Worm (Caenorhabditis elegans) whole organism, young adult: ENCODE results near the gene clec-227.

Experiments
- B0035.1 ChIP-seq: sonication (generic microtip); optimal IDR thresholded peaks from 2 replicates; lab custom pipeline; 2016; ENCODE audit warnings: missing genetic modification characterization, mild to moderate bottlenecking, missing compliant biosample characterization, missing genotype, missing genetic modification reagents
- B0336.3 ChIP-seq: fragments of 200-800 bp; sonication (Bioruptor generic); IDR thresholded peaks from 2 replicates; pipeline ENCODE4 v1.3.6; 2022; ENCODE audit warnings: missing genetic modification characterization, missing compliant biosample characterization
- D2030.7 ChIP-seq: fragments of 200-800 bp; sonication (Bioruptor generic); IDR thresholded peaks from 2 replicates; pipeline ENCODE4 v1.3.6; 2022; ENCODE audit warnings: missing genetic modification reagents, missing genetic modification characterization, missing compliant biosample characterization
- F33H1.4 ChIP-seq: fragments of 200-800 bp; sonication (Bioruptor generic); IDR thresholded peaks from 2 replicates; pipeline ENCODE4 v1.3.6; 2022; ENCODE audit warnings: missing genetic modification reagents, missing genetic modification characterization, missing compliant biosample characterization
- F37B4.10 ChIP-seq: fragments of 200-800 bp; sonication (Bioruptor generic); IDR thresholded peaks from 2 replicates; pipeline ENCODE4 v1.3.6; 2022; ENCODE audit warnings: missing genetic modification characterization, missing compliant biosample characterization
- F49E8.2 ChIP-seq: sonication (generic microtip); optimal IDR thresholded peaks from 3 replicates; lab custom pipeline; 2017; ENCODE audit warnings: missing genetic modification characterization, mild to moderate bottlenecking, missing compliant biosample characterization, antibody characterized with exemption, moderate library complexity; ENCODE audit not compliant: insufficient read depth
- F52B5.7 ChIP-seq: sonication (generic microtip); optimal IDR thresholded peaks from 2 replicates; lab custom pipeline; 2016; ENCODE audit warnings: mild to moderate bottlenecking, missing genetic modification characterization, missing compliant biosample characterization
- F57A8.1 ChIP-seq: fragments of 200-800 bp; sonication (Bioruptor generic); optimal IDR thresholded peaks from 2 replicates; lab custom pipeline; 2018; ENCODE audit warnings: mild to moderate bottlenecking, missing genetic modification characterization, moderate library complexity, missing compliant biosample characterization
- Y53G8AR.9 ChIP-seq: fragments of 200-800 bp; sonication (Bioruptor generic); conservative IDR thresholded peaks from 2 replicates; pipeline ENCODE4 v1.3.6; 2022; ENCODE audit warnings: missing genetic modification reagents, missing genetic modification characterization, missing compliant biosample characterization
- Y95B8A.8 ChIP-seq: fragments of 200-800 bp; sonication (Bioruptor generic); IDR thresholded peaks from 2 replicates; pipeline ENCODE4 v1.3.6; 2022; ENCODE audit warnings: missing genetic modification reagents, missing genetic modification characterization, missing compliant biosample characterization
- athp-1 ChIP-seq: sonication (generic microtip); optimal IDR thresholded peaks from 2 replicates; lab custom pipeline; 2017; ENCODE audit warnings: mild to moderate bottlenecking, missing genetic modification characterization, missing compliant biosample characterization
- attf-6 ChIP-seq: fragments of 200-800 bp; sonication (Bioruptor generic); IDR thresholded peaks from 2 replicates; pipeline ENCODE4 v1.3.6; 2022; ENCODE audit warnings: missing genetic modification reagents, missing genetic modification characterization, missing compliant biosample characterization
- bed-1 ChIP-seq: fragments of 200-800 bp; sonication (Bioruptor generic); IDR thresholded peaks from 2 replicates; pipeline ENCODE4 v1.3.6; 2022; ENCODE audit warnings: missing genetic modification reagents, missing genetic modification characterization, missing compliant biosample characterization
- bed-2 ChIP-seq: fragments of 200-800 bp; sonication (Bioruptor generic); IDR thresholded peaks from 2 replicates; pipeline ENCODE4 v1.3.6; 2022; ENCODE audit warnings: missing genetic modification reagents, missing genetic modification characterization, missing compliant biosample characterization
- ceh-27 ChIP-seq: fragments of 200-800 bp; sonication (Bioruptor generic); optimal IDR thresholded peaks from 2 replicates; lab custom pipeline; 2018; ENCODE audit warnings: mild to moderate bottlenecking, missing genetic modification characterization, moderate library complexity, missing compliant biosample characterization
- ceh-79 ChIP-seq: sonication (generic microtip); optimal IDR thresholded peaks from 2 replicates; lab custom pipeline; 2017; ENCODE audit warnings: mild to moderate bottlenecking, missing genetic modification characterization, missing compliant biosample characterization
- ceh-91 ChIP-seq: fragments of 200-800 bp; sonication (Bioruptor generic); IDR thresholded peaks from 2 replicates; pipeline ENCODE4 v1.3.6; 2022; ENCODE audit warnings: missing genetic modification reagents, missing genetic modification characterization, missing compliant biosample characterization
- dpl-1 ChIP-seq: fragments of 150-350 bp; optimal IDR thresholded peaks from 2 replicates; lab custom pipeline; 2014; ENCODE audit warnings: missing biosample characterization, missing genetic modification reagents, missing genetic modification characterization
- egrh-3 ChIP-seq: fragments of 200-800 bp; sonication (Bioruptor generic); IDR thresholded peaks from 2 replicates; pipeline ENCODE4 v1.3.6; 2022; ENCODE audit warnings: missing genetic modification reagents, missing genetic modification characterization, missing compliant biosample characterization
- hmg-1.2 ChIP-seq: fragments of 200-800 bp; sonication (Bioruptor generic); IDR thresholded peaks from 2 replicates; pipeline ENCODE4 v1.3.6; 2022; ENCODE audit warnings: missing genetic modification reagents, missing genetic modification characterization, missing compliant biosample characterization
- lag-1 ChIP-seq: fragments of 200-800 bp; sonication (Bioruptor generic); IDR thresholded peaks from 2 replicates; pipeline ENCODE4 v1.3.6; 2022; ENCODE audit warnings: missing genetic modification reagents, missing genetic modification characterization, missing compliant biosample characterization
- let-526 ChIP-seq: fragments of 200-800 bp; sonication (Bioruptor generic); IDR thresholded peaks from 2 replicates; pipeline ENCODE4 v1.3.6; 2022; ENCODE audit warnings: missing genetic modification reagents, missing genetic modification characterization, missing compliant biosample characterization
- lin-26 ChIP-seq: fragments of 200-800 bp; sonication (Bioruptor generic); IDR thresholded peaks from 2 replicates; pipeline ENCODE4 v1.3.6; 2022; ENCODE audit warnings: missing genetic modification reagents, missing genetic modification characterization, missing compliant biosample characterization
- lin-40 ChIP-seq: sonication (generic microtip); optimal IDR thresholded peaks from 2 replicates; lab custom pipeline; 2016; ENCODE audit warnings: missing genetic modification characterization, mild to moderate bottlenecking, missing compliant biosample characterization, missing genotype, missing genetic modification reagents
- lin-54 ChIP-seq: fragments of 200-800 bp; sonication (Bioruptor generic); optimal IDR thresholded peaks from 2 replicates; lab custom pipeline; 2018; ENCODE audit warnings: mild to moderate bottlenecking, missing genetic modification characterization, missing compliant biosample characterization
- lsl-1 ChIP-seq: fragments of 200-800 bp; sonication (Bioruptor generic); optimal IDR thresholded peaks from 2 replicates; lab custom pipeline; 2018; ENCODE audit warnings: mild to moderate bottlenecking, missing genetic modification characterization, moderate library complexity, missing compliant biosample characterization
- lsy-27 ChIP-seq: sonication (generic microtip); optimal IDR thresholded peaks from 2 replicates; lab custom pipeline; 2017; ENCODE audit warnings: missing genetic modification characterization, mild to moderate bottlenecking, missing compliant biosample characterization, antibody characterized with exemption, missing genotype, borderline replicate concordance; ENCODE audit not compliant: insufficient read depth
- madf-3 ChIP-seq: fragments of 200-800 bp; sonication (Bioruptor generic); IDR thresholded peaks from 2 replicates; pipeline ENCODE4 v1.3.6; 2022; ENCODE audit warnings: missing genetic modification reagents, missing genetic modification characterization, missing compliant biosample characterization
- mcd-1 ChIP-seq: fragments of 200-800 bp; sonication (Bioruptor generic); IDR thresholded peaks from 2 replicates; pipeline ENCODE4 v1.3.6; 2022; ENCODE audit warnings: missing genetic modification reagents, missing genetic modification characterization, missing compliant biosample characterization
- nfya-1 ChIP-seq: sonication (generic microtip); optimal IDR thresholded peaks from 2 replicates; lab custom pipeline; 2017; ENCODE audit warnings: antibody characterized with exemption, missing compliant biosample characterization, missing genetic modification characterization, borderline replicate concordance; ENCODE audit not compliant: insufficient read depth
- nfyb-1 ChIP-seq: fragments of 200-800 bp; sonication (Bioruptor generic); IDR thresholded peaks from 2 replicates; pipeline ENCODE4 v1.3.6; 2022; ENCODE audit warnings: missing genetic modification reagents, missing genetic modification characterization, missing compliant biosample characterization
- nhr-27 ChIP-seq: fragments of 200-800 bp; sonication (Bioruptor generic); optimal IDR thresholded peaks from 2 replicates; lab custom pipeline; 2018; ENCODE audit warnings: mild to moderate bottlenecking, missing genetic modification characterization, moderate library complexity, missing compliant biosample characterization
- rcor-1 ChIP-seq: fragments of 200-800 bp; sonication (Bioruptor generic); IDR thresholded peaks from 2 replicates; pipeline ENCODE4 v1.3.6; 2022; ENCODE audit warnings: missing genetic modification reagents, missing genetic modification characterization, missing compliant biosample characterization
- rpc-1 ChIP-seq, 2 experiments: fragments of 150-350 bp in 1 of 2; sonication (generic microtip) in 1 of 2; optimal IDR thresholded peaks; 2 replicates each; lab custom pipeline; 2014 to 2018; ENCODE audit warnings: missing biosample characterization in 1 of 2, missing genetic modification characterization in 1 of 2, missing genetic modification reagents in 1 of 2, missing genotype in 1 of 2
- snpc-1.1 ChIP-seq: sonication (generic microtip); optimal IDR thresholded peaks from 2 replicates; lab custom pipeline; 2017; ENCODE audit warnings: missing genetic modification characterization, mild to moderate bottlenecking, missing compliant biosample characterization, antibody characterized with exemption, moderate library complexity, missing genotype, missing genetic modification reagents; ENCODE audit not compliant: insufficient read depth
- snpc-3.4 ChIP-seq: sonication (generic microtip); optimal IDR thresholded peaks from 2 replicates; lab custom pipeline; 2017; ENCODE audit warnings: missing genetic modification characterization, mild to moderate bottlenecking, missing compliant biosample characterization, antibody characterized with exemption, moderate library complexity, missing genotype, missing genetic modification reagents
- somi-1 ChIP-seq: fragments of 200-800 bp; sonication (Bioruptor generic); optimal IDR thresholded peaks from 2 replicates; lab custom pipeline; 2018; ENCODE audit warnings: mild to moderate bottlenecking, missing genetic modification characterization, missing compliant biosample characterization
- tbp1 ChIP-seq: fragments of 200-800 bp; sonication (Bioruptor generic); optimal IDR thresholded peaks from 2 replicates; lab custom pipeline; 2018; ENCODE audit warnings: mild to moderate bottlenecking, missing genetic modification characterization, missing compliant biosample characterization
- xnd-1 ChIP-seq: sonication (generic microtip); optimal IDR thresholded peaks from 2 replicates; lab custom pipeline; 2016; ENCODE audit warnings: missing genotype, missing genetic modification reagents, missing genetic modification characterization, missing compliant biosample characterization
- ztf-18 ChIP-seq: sonication (generic microtip); optimal IDR thresholded peaks from 2 replicates; lab custom pipeline; 2016; ENCODE audit warnings: missing genotype, mild to moderate bottlenecking, missing genetic modification characterization, missing compliant biosample characterization
- ztf-28 ChIP-seq: fragments of 200-800 bp; sonication (Bioruptor generic); IDR thresholded peaks from 2 replicates; pipeline ENCODE4 v1.3.6; 2022; ENCODE audit warnings: missing genetic modification reagents, missing genetic modification characterization, missing compliant biosample characterization

Gene clec-227

ce11 chrV:14468196-14468874 lies 4.0 kb upstream of the clec-227 start, which contains the start of gene srz-97 (continued):
- TF ChIP-seq Y95B8A.8 (peak; percentile 83; the same call in 1 of the 2 replicates), let-526 (GFP tag; lab: Robert Waterston, UW) (no peak), F49E8.2 (tag; lab: Kevin White, UChicago) (peak; percentile 65), dpl-1 (GFP tag; lab: Kevin White, UChicago) (no peak), tbp1 (GFP tag; lab: Kevin White, UChicago) (peak; percentile 74), nfyb-1 (GFP tag; lab: Robert Waterston, UW) (peak; percentile 65), ceh-91 (GFP tag; lab: Robert Waterston, UW) (no peak), athp-1 (tag; lab: Kevin White, UChicago) (peak; percentile 15), lin-40 (tag; lab: Kevin White, UChicago) (no peak), egrh-3 (0 out of 2 replicates have a peak, but pooled peaks have one; percentile 31), lsl-1 (peak; percentile 59), bed-2 (peak; percentile 37; the same call in 1 of the 2 replicates), attf-6 (peak; percentile 84), lin-54 (GFP tag; lab: Kevin White, UChicago) (peak; percentile 13), rcor-1 (GFP tag; lab: Robert Waterston, UW) (peak; percentile 81), ztf-18 (tag; lab: Kevin White, UChicago) (peak; percentile 27), lin-26 (GFP tag; lab: Robert Waterston, UW) (peak; percentile 68; the same call in 1 of the 2 replicates), snpc-1.1 (tag; lab: Kevin White, UChicago) (peak; percentile 93), nhr-27 (no peak), B0336.3 (peak; percentile 62), ceh-27 (GFP tag; lab: Kevin White, UChicago) (no peak), F33H1.4 (GFP tag; lab: Robert Waterston, UW) (peak; percentile 35; the same call in 1 of the 2 replicates), mcd-1 (GFP tag; lab: Robert Waterston, UW) (peak; percentile 74), bed-1 (GFP tag; lab: Robert Waterston, UW) (no peak), D2030.7 (peak; percentile 75), Y53G8AR.9 (GFP tag; lab: Robert Waterston, UW) (0 out of 2 replicates have a peak, but pooled peaks have one; percentile 61), xnd-1 (tag; lab: Kevin White, UChicago) (peak; percentile 21), B0035.1 (tag; lab: Kevin White, UChicago) (no peak), F37B4.10 (GFP tag; lab: Robert Waterston, UW) (0 out of 2 replicates have a peak, but pooled peaks have one; percentile 73), snpc-3.4 (tag; lab: Kevin White, UChicago) (peak; percentile 39), nfya-1 (tag; lab: Kevin White, UChicago) (no peak)

ce11 chrV:14468931-14469330 lies 3.4 kb upstream of the clec-227 start, which contains the start of gene clec-57:
clec-57 (plus strand) TSS chrV:14469231.
- TF ChIP-seq nfyb-1 (GFP tag; lab: Robert Waterston, UW) (no peak), hmg-1.2 (no peak), xnd-1 (tag; lab: Kevin White, UChicago) (no peak), D2030.7 (no peak), mcd-1 (GFP tag; lab: Robert Waterston, UW) (no peak), snpc-3.4 (tag; lab: Kevin White, UChicago) (no peak), ztf-28 (no peak), madf-3 (no peak), F49E8.2 (tag; lab: Kevin White, UChicago) (no peak), somi-1 (GFP tag; lab: Kevin White, UChicago) (no peak), F57A8.1 (no peak), rpc-1 (optimal IDR thresholded peaks at IDR 0.05; lab: Kevin White, UChicago) (no peak), rpc-1 (tag; optimal IDR thresholded peaks at IDR 0.05; lab: Kevin White, UChicago) (no peak), lsy-27 (no peak), snpc-1.1 (tag; lab: Kevin White, UChicago) (no peak), lag-1 (no peak), F52B5.7 (no peak), ceh-79 (tag; lab: Kevin White, UChicago) (no peak), attf-6 (no peak)
